Fruit fly (Drosophila melanogaster): ENCODE measurements around the gene CG17896.

Gene CG17896

dm6 chrX:521683-522082 is 28.4 kb upstream of the CG17896 start:
- no peak for TF ChIP-seq Jra (GFP tag; optimal IDR thresholded peaks at IDR 0.05)
- no peak for TF ChIP-seq pan (optimal IDR thresholded peaks at IDR 0.05)
- no peak for TF ChIP-seq Myc (optimal IDR thresholded peaks at IDR 0.05)
- no peak for TF ChIP-seq dsf (GFP tag; optimal IDR thresholded peaks at IDR 0.05; ENCODE audit: borderline replicate concordance)
- no peak for TF ChIP-seq Abd-B (GFP tag; optimal IDR thresholded peaks at IDR 0.05)
- no peak for TF ChIP-seq Rel (GFP tag; optimal IDR thresholded peaks at IDR 0.05)
- no peak for TF ChIP-seq Rel (tag; optimal IDR thresholded peaks at IDR 0.05)
- TF ChIP-seq Hr83 (GFP tag; optimal IDR thresholded peaks at IDR 0.05; ENCODE audit: poor library complexity, severe bottlenecking) = no peak

DNA sequence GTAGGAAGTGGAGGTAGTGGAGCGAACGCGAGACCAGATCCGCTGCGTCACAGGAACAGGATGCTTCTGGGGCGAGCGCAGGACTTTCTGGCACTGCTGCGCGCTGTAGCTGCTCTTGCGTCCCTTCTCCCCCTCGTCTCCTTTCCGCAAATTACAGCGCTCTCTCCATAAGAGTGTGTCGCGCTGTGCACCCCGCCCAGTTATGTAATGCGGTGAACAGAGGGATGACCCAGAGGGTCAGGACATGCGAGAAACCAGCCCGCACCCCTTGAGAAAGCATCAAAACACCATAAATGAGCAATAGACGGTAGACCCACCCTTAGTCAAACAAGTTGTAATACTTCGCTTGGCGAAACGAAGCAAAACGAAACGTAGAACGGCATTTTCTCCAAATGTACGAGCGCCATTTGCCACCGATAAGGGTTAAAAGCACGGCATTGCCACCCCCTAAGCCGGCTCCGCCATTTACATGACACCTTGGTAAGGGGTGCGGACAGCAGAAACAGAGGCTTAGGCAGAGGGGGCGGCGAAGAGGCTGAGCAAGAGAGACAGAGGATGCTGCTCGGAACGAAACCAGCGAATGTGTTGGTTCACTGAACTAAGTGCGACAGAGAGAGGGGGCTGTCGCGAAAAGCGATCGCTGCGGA is 27.0 kb upstream of the CG17896 start:
- TF ChIP-seq HLH106 (tag; optimal IDR thresholded peaks at IDR 0.05) (no peak), h (GFP tag; optimal IDR thresholded peaks at IDR 0.05) (no peak), woc (GFP tag; optimal IDR thresholded peaks at IDR 0.05) (no peak), tai (GFP tag; optimal IDR thresholded peaks at IDR 0.05) (no peak), sv (GFP tag; optimal IDR thresholded peaks at IDR 0.05) (no peak)

DNA sequence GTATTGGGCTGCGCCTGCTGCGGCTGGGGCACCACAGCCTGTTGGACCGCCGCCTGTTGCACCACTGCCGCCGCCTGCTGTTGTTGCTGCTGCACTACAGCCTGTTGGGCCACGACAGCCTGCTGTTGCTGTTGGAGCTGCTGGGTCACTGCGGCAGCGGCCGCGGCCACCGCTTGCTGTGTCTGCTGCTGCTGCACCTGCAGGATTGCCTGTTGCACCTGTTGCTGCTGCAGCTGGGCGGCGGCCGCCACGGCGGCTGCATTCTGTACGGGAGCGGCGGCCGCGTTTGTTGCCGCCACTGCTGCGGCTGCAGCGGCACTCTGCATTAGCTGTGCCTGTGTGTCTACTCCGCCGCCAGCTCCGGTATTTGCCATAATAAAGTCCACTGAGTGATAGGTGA is 25.6 kb upstream of the CG17896 start:
- no peak for TF ChIP-seq rgr (GFP tag; optimal IDR thresholded peaks at IDR 0.05)
- no peak for TF ChIP-seq Abd-B (GFP tag; optimal IDR thresholded peaks at IDR 0.05)
- no peak for TF ChIP-seq GATAd (GFP tag; optimal IDR thresholded peaks at IDR 0.05)
- no peak for TF ChIP-seq Jra (GFP tag; optimal IDR thresholded peaks at IDR 0.05)
- TF ChIP-seq Hr78 (GFP tag; optimal IDR thresholded peaks at IDR 0.05) = no peak
- TF ChIP-seq dl (GFP tag; optimal IDR thresholded peaks at IDR 0.05; ENCODE audit: insufficient read depth in 1 of 2, partially characterized antibody in 2 of 2) = no peak
- no peak for TF ChIP-seq usp (GFP tag; optimal IDR thresholded peaks at IDR 0.05)
- no peak for TF ChIP-seq CG9705 (GFP tag; optimal IDR thresholded peaks at IDR 0.05)
- TF ChIP-seq jim (GFP tag; optimal IDR thresholded peaks at IDR 0.05) = no peak
- TF ChIP-seq Dif (GFP tag; optimal IDR thresholded peaks at IDR 0.05; ENCODE audit: partially characterized antibody) = no peak
- no peak for TF ChIP-seq sage (GFP tag; optimal IDR thresholded peaks at IDR 0.05)
- no peak for TF ChIP-seq ey (GFP tag; optimal IDR thresholded peaks at IDR 0.05)
- no peak for TF ChIP-seq HLH106 (tag; optimal IDR thresholded peaks at IDR 0.05)
- TF ChIP-seq sv (GFP tag; optimal IDR thresholded peaks at IDR 0.05) = no peak
- TF ChIP-seq CrebA (GFP tag; optimal IDR thresholded peaks at IDR 0.05; ENCODE audit: borderline replicate concordance) = no peak

dm6 chrX:515676-516075 is 22.4 kb upstream of the CG17896 start:
- TF ChIP-seq Rel (GFP tag; optimal IDR thresholded peaks at IDR 0.05) = no peak
- TF ChIP-seq Rel (tag; optimal IDR thresholded peaks at IDR 0.05) = no peak
- no peak for TF ChIP-seq dsf (GFP tag; optimal IDR thresholded peaks at IDR 0.05; ENCODE audit: borderline replicate concordance)
- no peak for TF ChIP-seq tai (GFP tag; optimal IDR thresholded peaks at IDR 0.05)
- TF ChIP-seq HLH106 (tag; optimal IDR thresholded peaks at IDR 0.05) = no peak
- no peak for TF ChIP-seq woc (GFP tag; optimal IDR thresholded peaks at IDR 0.05)
- no peak for TF ChIP-seq Vsx2 (GFP tag; optimal IDR thresholded peaks at IDR 0.05; ENCODE audit: partially characterized antibody)
- no peak for TF ChIP-seq ey (GFP tag; optimal IDR thresholded peaks at IDR 0.05)

DNA sequence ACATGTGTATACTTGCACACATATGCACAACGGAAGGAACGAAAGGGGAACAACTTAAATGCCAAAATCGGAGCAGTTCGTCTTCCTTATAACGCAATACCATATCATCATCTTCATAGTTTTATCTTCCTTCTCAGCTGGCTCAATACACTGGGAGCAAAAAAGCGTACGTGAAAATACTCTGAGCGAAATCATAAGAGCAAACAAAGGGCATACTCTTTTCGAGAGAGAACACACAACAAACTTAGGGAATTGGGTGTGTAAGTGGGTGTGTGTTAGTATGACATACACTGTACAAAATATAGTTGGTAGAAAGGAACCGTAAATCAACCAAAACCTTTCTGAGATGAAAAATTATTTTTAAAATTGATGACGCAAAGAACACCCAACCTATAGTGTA is 19.2 kb upstream of the CG17896 start:
- TF ChIP-seq Vsx2 (GFP tag; optimal IDR thresholded peaks at IDR 0.05; ENCODE audit: partially characterized antibody) (no peak), N (GFP tag; optimal IDR thresholded peaks at IDR 0.05) (no peak), Sp1 (GFP tag; optimal IDR thresholded peaks at IDR 0.05) (no peak), h (GFP tag; optimal IDR thresholded peaks at IDR 0.05) (no peak), lola (GFP tag; optimal IDR thresholded peaks at IDR 0.05) (no peak), Rel (GFP tag; optimal IDR thresholded peaks at IDR 0.05) (no peak), Rel (tag; optimal IDR thresholded peaks at IDR 0.05) (no peak), Hnf4 (GFP tag; optimal IDR thresholded peaks at IDR 0.05) (no peak), Hr83 (GFP tag; optimal IDR thresholded peaks at IDR 0.05; ENCODE audit: poor library complexity, severe bottlenecking) (no peak), tai (GFP tag; optimal IDR thresholded peaks at IDR 0.05) (no peak), sv (GFP tag; optimal IDR thresholded peaks at IDR 0.05) (no peak), woc (GFP tag; optimal IDR thresholded peaks at IDR 0.05) (no peak), fru (GFP tag; optimal IDR thresholded peaks at IDR 0.05) (no peak), psq (GFP tag; optimal IDR thresholded peaks at IDR 0.05) (no peak)

All from whole organism, wandering third instar larva.